Fruit fly (Drosophila melanogaster): ENCODE measurements around the gene CG32591.

Gene CG32591

DNA sequence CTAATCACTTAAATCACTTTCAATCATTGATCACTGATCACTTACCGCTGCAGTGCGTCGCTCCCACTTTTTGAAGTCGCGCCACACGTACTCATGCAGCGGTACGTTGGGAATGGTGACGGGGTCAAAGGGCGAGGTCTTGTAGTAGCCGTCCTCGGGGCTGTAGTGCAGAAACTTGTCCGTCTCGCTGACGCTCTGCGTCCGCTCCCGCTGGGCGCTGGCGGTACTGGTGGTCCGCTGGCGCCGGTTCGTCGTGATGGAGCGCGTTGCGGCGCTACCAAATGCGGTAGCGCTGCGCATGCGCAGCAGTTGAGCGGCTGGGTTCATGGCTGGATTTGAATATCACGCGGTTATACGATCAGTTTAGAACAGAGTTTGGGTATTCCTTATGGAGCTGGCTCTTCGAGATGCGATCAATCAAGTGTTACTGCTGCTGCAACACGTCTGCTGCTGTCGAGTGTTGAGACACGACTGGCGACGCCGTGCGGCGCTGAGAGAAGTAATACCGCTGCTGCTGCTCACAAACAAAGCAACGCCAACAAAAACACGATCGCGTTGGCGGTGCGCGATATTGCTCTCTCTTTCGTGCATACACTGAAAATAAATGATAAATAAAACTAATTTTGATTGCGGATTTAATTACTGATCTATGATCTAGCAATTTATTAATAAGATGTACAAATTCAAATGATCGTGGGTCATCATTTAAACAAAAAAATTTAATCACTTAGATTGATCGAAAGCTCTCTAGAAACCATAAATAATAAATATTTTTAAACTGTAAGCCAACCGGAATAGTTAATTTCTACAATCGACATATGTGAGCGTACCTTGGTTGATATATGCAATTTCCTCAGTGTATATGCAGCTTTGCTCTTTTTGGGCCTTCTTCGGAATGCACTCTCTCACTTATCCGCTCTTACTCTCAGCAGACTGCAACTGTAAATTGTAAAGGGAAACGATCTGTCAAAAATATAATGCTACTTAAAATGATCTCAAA, 21.8 kb upstream of the CG32591 start (continued):
- TF ChIP-seq lov (optimal IDR thresholded peaks at IDR 0.05) = no peak
- TF ChIP-seq lov (GFP tag; IDR thresholded peaks at IDR 0.05) = peak; percentile 85
- TF ChIP-seq gt (GFP tag; IDR thresholded peaks at IDR 0.05) = peak; percentile 74
- peak; percentile 89 for TF ChIP-seq NfI (GFP tag; optimal IDR thresholded peaks at IDR 0.05)
- TF ChIP-seq CG2120 (GFP tag; optimal IDR thresholded peaks at IDR 0.05) = peak; percentile 73
- no peak for TF ChIP-seq CG13287 (GFP tag; IDR thresholded peaks at IDR 0.05; ENCODE audit: partially characterized antibody)
- TF ChIP-seq Dfd (GFP tag; optimal IDR thresholded peaks at IDR 0.05) = no peak
- no peak for TF ChIP-seq unc-4 (GFP tag; IDR thresholded peaks at IDR 0.05; ENCODE audit: partially characterized antibody)
- TF ChIP-seq CG8478 (optimal IDR thresholded peaks at IDR 0.05) = no peak
- peak; percentile 83 for TF ChIP-seq CG4617 (GFP tag; optimal IDR thresholded peaks at IDR 0.05; ENCODE audit: borderline replicate concordance)
- peak; percentile 96 for TF ChIP-seq CG30403 (GFP tag; optimal IDR thresholded peaks at IDR 0.05)
- peak; percentile 77 for TF ChIP-seq CG6854 (GFP tag; optimal IDR thresholded peaks at IDR 0.05)
- TF ChIP-seq Xbp1 (GFP tag; optimal IDR thresholded peaks at IDR 0.05) = peak; percentile 93
- TF ChIP-seq hkb (optimal IDR thresholded peaks at IDR 0.05) = no peak
- peak; percentile 91 for TF ChIP-seq hkb (GFP tag; IDR thresholded peaks at IDR 0.05)
- peak; percentile 80 for TF ChIP-seq slp2 (GFP tag; optimal IDR thresholded peaks at IDR 0.05)
- no peak for TF ChIP-seq zen2 (GFP tag; IDR thresholded peaks at IDR 0.05; ENCODE audit: partially characterized antibody)
- 0 out of 2 replicates have a peak, but pooled peaks have one; percentile 33 for TF ChIP-seq Taf1 (GFP tag; IDR thresholded peaks at IDR 0.05)
- TF ChIP-seq Ptx1 (GFP tag; IDR thresholded peaks at IDR 0.05) = peak; percentile 92
- TF ChIP-seq BtbVII (GFP tag; optimal IDR thresholded peaks at IDR 0.05) = peak; percentile 86
- TF ChIP-seq CG18619 (GFP tag; optimal IDR thresholded peaks at IDR 0.05) = peak; percentile 91
- no peak for TF ChIP-seq Dll (GFP tag; IDR thresholded peaks at IDR 0.05; ENCODE audit: partially characterized antibody)
- peak; percentile 83 for TF ChIP-seq sim (GFP tag; IDR thresholded peaks at IDR 0.05)
- TF ChIP-seq Bteb2 (GFP tag; optimal IDR thresholded peaks at IDR 0.05) = peak; percentile 81
- TF ChIP-seq CG13123 (GFP tag; optimal IDR thresholded peaks at IDR 0.05) = peak; percentile 82
- peak; percentile 90 for TF ChIP-seq corto (GFP tag; optimal IDR thresholded peaks at IDR 0.05)
- TF ChIP-seq h (optimal IDR thresholded peaks at IDR 0.05) = no peak
- TF ChIP-seq HmgD (GFP tag; optimal IDR thresholded peaks at IDR 0.05) = peak; percentile 26
- peak; percentile 91 for TF ChIP-seq CG4404 (GFP tag; IDR thresholded peaks at IDR 0.05)
- peak; percentile 84 for TF ChIP-seq CG18764 (GFP tag; optimal IDR thresholded peaks at IDR 0.05)
- TF ChIP-seq ap (GFP tag; IDR thresholded peaks at IDR 0.05) = peak; percentile 85
- peak; percentile 94 for TF ChIP-seq CG8290 (GFP tag; optimal IDR thresholded peaks at IDR 0.05)
- peak; percentile 23 to 94 for TF ChIP-seq CG8290 (tag; optimal IDR thresholded peaks at IDR 0.05)
- TF ChIP-seq CG1647 (GFP tag; optimal IDR thresholded peaks at IDR 0.05) = peak; percentile 59
- TF ChIP-seq Hand (GFP tag; optimal IDR thresholded peaks at IDR 0.05) = peak; percentile 71
- TF ChIP-seq phol (tag; optimal IDR thresholded peaks at IDR 0.05) = peak; percentile 97
- TF ChIP-seq CG34422 (GFP tag; IDR thresholded peaks at IDR 0.05) = peak; percentile 88
- TF ChIP-seq Vsx1 (GFP tag; optimal IDR thresholded peaks at IDR 0.05) = peak; percentile 72
- TF ChIP-seq Hr78 (GFP tag; optimal IDR thresholded peaks at IDR 0.05) = peak in 1 of 2 experiments; percentile 93
- TF ChIP-seq CG17385 (GFP tag; optimal IDR thresholded peaks at IDR 0.05) = peak; percentile 90
- TF ChIP-seq CG3065 (GFP tag; optimal IDR thresholded peaks at IDR 0.05) = peak; percentile 84
- TF ChIP-seq eve (GFP tag; optimal IDR thresholded peaks at IDR 0.05) = peak; percentile 83 to 98
- TF ChIP-seq chm (GFP tag; IDR thresholded peaks at IDR 0.05) = peak; percentile 43
- peak; percentile 71 for TF ChIP-seq CG12744 (GFP tag; optimal IDR thresholded peaks at IDR 0.05)
- TF ChIP-seq CrebB (tag; optimal IDR thresholded peaks at IDR 0.05) = peak; percentile 74
- TF ChIP-seq Mrtf (GFP tag; IDR thresholded peaks at IDR 0.05) = peak; percentile 79
- peak; percentile 83 for TF ChIP-seq CG14667 (GFP tag; IDR thresholded peaks at IDR 0.05)
- peak; percentile 91 for TF ChIP-seq odd (GFP tag; optimal IDR thresholded peaks at IDR 0.05)
- peak; percentile 29; the same call in 1 of the 2 replicates for TF ChIP-seq GATAe (GFP tag; conservative IDR thresholded peaks at IDR 0.05)
- TF ChIP-seq Atf6 (GFP tag; IDR thresholded peaks at IDR 0.05) = peak; percentile 79; the same call in 1 of the 2 replicates
